Fruit fly (Drosophila melanogaster) whole organism, embryonic: ENCODE results near the gene toe.

Experiments used
- Adf1 ChIP-seq: fragments of 200-800 bp; sonication (Bioruptor generic); IDR thresholded peaks from 2 replicates; pipeline ENCODE4 v1.3.6; 2022; ENCODE audit warnings: missing biosample characterization, missing genetic modification characterization
- Aef1 ChIP-seq: fragments of 200-800 bp; sonication (Bioruptor generic); IDR thresholded peaks from 3 replicates; pipeline ENCODE4 v1.3.6; 2022; ENCODE audit warnings: missing biosample characterization, missing genetic modification characterization
- CG11456 ChIP-seq: fragments of 200-800 bp; sonication (Bioruptor generic); IDR thresholded peaks from 3 replicates; pipeline ENCODE4 v1.3.6; 2022; ENCODE audit warnings: missing biosample characterization, missing genetic modification characterization
- CG12391 ChIP-seq: fragments of 200-800 bp; sonication (Bioruptor generic); optimal IDR thresholded peaks from 3 replicates; lab custom pipeline; 2018; ENCODE audit warnings: missing biosample characterization, mild to moderate bottlenecking, missing genetic modification characterization, moderate library complexity
- CG12769 ChIP-seq: fragments of 200-800 bp; sonication (Bioruptor generic); optimal IDR thresholded peaks from 2 replicates; lab custom pipeline; 2019; ENCODE audit warnings: missing biosample characterization, mild to moderate bottlenecking, missing genetic modification characterization, moderate library complexity
- CG13287 ChIP-seq: fragments of 200-800 bp; sonication (Bioruptor generic); IDR thresholded peaks from 2 replicates; pipeline ENCODE4 v1.3.6; 2022; ENCODE audit warnings: missing biosample characterization, missing genetic modification characterization; ENCODE audit not compliant: partially characterized antibody
- CG13424 ChIP-seq: fragments of 200-800 bp; sonication (Bioruptor generic); optimal IDR thresholded peaks from 2 replicates; lab custom pipeline; 2019; ENCODE audit warnings: missing biosample characterization, mild to moderate bottlenecking, missing genetic modification characterization, moderate library complexity
- CG13894 ChIP-seq: fragments of 200-800 bp; sonication (Bioruptor generic); optimal IDR thresholded peaks from 3 replicates; lab custom pipeline; 2018; ENCODE audit warnings: missing biosample characterization, mild to moderate bottlenecking, missing genetic modification characterization, moderate library complexity
- CG14860 ChIP-seq: fragments of 200-800 bp; sonication (Bioruptor generic); IDR thresholded peaks from 3 replicates; pipeline ENCODE4 v1.3.6; 2022; ENCODE audit warnings: missing biosample characterization, missing genetic modification characterization; ENCODE audit not compliant: partially characterized antibody
- CG15073 ChIP-seq: fragments of 200-800 bp; sonication (Bioruptor generic); optimal IDR thresholded peaks from 2 replicates; lab custom pipeline; 2016; ENCODE audit warnings: missing biosample characterization, missing genetic modification characterization
- CG15269 ChIP-seq: fragments of 200-800 bp; sonication (Bioruptor generic); optimal IDR thresholded peaks from 2 replicates; lab custom pipeline; 2018; ENCODE audit warnings: missing biosample characterization, mild to moderate bottlenecking, missing genetic modification characterization, moderate library complexity
- CG1647 ChIP-seq: fragments of 200-800 bp; sonication (Bioruptor generic); optimal IDR thresholded peaks from 3 replicates; lab custom pipeline; 2016; ENCODE audit warnings: missing biosample characterization, missing genetic modification characterization
- CG17186 ChIP-seq: fragments of 200-800 bp; sonication (Bioruptor generic); optimal IDR thresholded peaks from 3 replicates; lab custom pipeline; 2017; ENCODE audit warnings: missing biosample characterization, missing genetic modification reagents, missing genetic modification characterization
- CG1792 ChIP-seq: fragments of 200-800 bp; sonication (Bioruptor generic); optimal IDR thresholded peaks from 2 replicates; lab custom pipeline; 2016; ENCODE audit warnings: missing biosample characterization, missing genetic modification characterization
- CG18599 ChIP-seq: fragments of 200-800 bp; sonication (Bioruptor generic); optimal IDR thresholded peaks from 3 replicates; lab custom pipeline; 2017; ENCODE audit warnings: missing biosample characterization, missing genetic modification characterization, mild to moderate bottlenecking, moderate library complexity, missing genetic modification reagents
- CG2199 ChIP-seq: fragments of 200-800 bp; sonication (Bioruptor generic); IDR thresholded peaks from 3 replicates; pipeline ENCODE4 v1.3.6; 2022; ENCODE audit warnings: missing biosample characterization, missing genetic modification characterization
- CG31224 ChIP-seq: fragments of 200-800 bp; sonication (Bioruptor generic); IDR thresholded peaks from 2 replicates; pipeline ENCODE4 v1.3.6; 2022; ENCODE audit warnings: missing biosample characterization, missing genetic modification characterization
- CG3995 ChIP-seq: fragments of 200-800 bp; sonication (Bioruptor generic); optimal IDR thresholded peaks from 3 replicates; lab custom pipeline; 2016; ENCODE audit warnings: missing biosample characterization, missing genetic modification characterization
- CG4707 ChIP-seq: fragments of 200-800 bp; sonication (Bioruptor generic); optimal IDR thresholded peaks from 2 replicates; lab custom pipeline; 2018; ENCODE audit warnings: missing biosample characterization, mild to moderate bottlenecking, missing genetic modification characterization, moderate library complexity
- CG4820 ChIP-seq: fragments of 200-800 bp; sonication (Bioruptor generic); optimal IDR thresholded peaks from 3 replicates; lab custom pipeline; 2016; ENCODE audit warnings: missing biosample characterization, missing genetic modification characterization
- CG6254 ChIP-seq: fragments of 200-800 bp; sonication (Bioruptor generic); optimal IDR thresholded peaks from 3 replicates; lab custom pipeline; 2017; ENCODE audit warnings: mild to moderate bottlenecking, missing biosample characterization, missing genetic modification reagents, missing genetic modification characterization
- CG6813 ChIP-seq: fragments of 200-800 bp; sonication (Bioruptor generic); optimal IDR thresholded peaks from 2 replicates; lab custom pipeline; 2017; ENCODE audit warnings: missing biosample characterization, missing genetic modification characterization, mild to moderate bottlenecking, moderate library complexity, missing genetic modification reagents
- CG7839 ChIP-seq: fragments of 200-800 bp; sonication (Bioruptor generic); optimal IDR thresholded peaks from 3 replicates; lab custom pipeline; 2018; ENCODE audit warnings: missing biosample characterization, mild to moderate bottlenecking, missing genetic modification characterization, moderate library complexity
- Chrac-16 ChIP-seq: fragments of 200-800 bp; sonication (Bioruptor generic); optimal IDR thresholded peaks from 3 replicates; lab custom pipeline; 2016; ENCODE audit warnings: missing biosample characterization, missing genetic modification characterization
- Gug ChIP-seq: fragments of 200-800 bp; sonication (Bioruptor generic); IDR thresholded peaks from 4 replicates; pipeline ENCODE4 v1.3.6; 2022; ENCODE audit warnings: missing biosample characterization, missing genetic modification characterization
- HmgZ ChIP-seq: fragments of 200-800 bp; sonication (Bioruptor generic); optimal IDR thresholded peaks from 2 replicates; lab custom pipeline; 2018; ENCODE audit warnings: missing biosample characterization, mild to moderate bottlenecking, missing genetic modification characterization
- Hr39 ChIP-seq: fragments of >200 bp; optimal IDR thresholded peaks from 2 replicates; lab custom pipeline; 2017
- Max ChIP-seq: fragments of 200-800 bp; sonication (Bioruptor generic); optimal IDR thresholded peaks from 2 replicates; lab custom pipeline; 2016; ENCODE audit warnings: missing biosample characterization, mild to moderate bottlenecking, missing genetic modification characterization
- Myb ChIP-seq: fragments of 200-800 bp; sonication (Bioruptor generic); optimal IDR thresholded peaks from 2 replicates; lab custom pipeline; 2016; ENCODE audit warnings: missing biosample characterization, missing genetic modification characterization
- NFAT ChIP-seq: fragments of 200-800 bp; sonication (Bioruptor generic); IDR thresholded peaks from 2 replicates; pipeline ENCODE4 v1.3.6; 2022; ENCODE audit warnings: missing biosample characterization, missing genetic modification characterization
- NfI ChIP-seq: fragments of 200-800 bp; sonication (Bioruptor generic); optimal IDR thresholded peaks from 3 replicates; lab custom pipeline; 2018; ENCODE audit warnings: missing biosample characterization, mild to moderate bottlenecking, missing genetic modification characterization, moderate library complexity
- Sin3A ChIP-seq: fragments of >200 bp; optimal IDR thresholded peaks from 2 replicates; lab custom pipeline; 2018
- Ssrp ChIP-seq: fragments of 200-800 bp; sonication (Bioruptor generic); optimal IDR thresholded peaks from 2 replicates; lab custom pipeline; 2018; ENCODE audit warnings: missing biosample characterization, mild to moderate bottlenecking, missing genetic modification characterization, moderate library complexity
- Trl ChIP-seq, 3 experiments: fragments of >200 bp in 2 of 3; fragments of 200-800 bp in 1 of 3; sonication (Bioruptor generic) in 1 of 3; optimal IDR thresholded peaks; 2 replicates in 1 of 3; 3 replicates in 2 of 3; lab custom pipeline; 2016 to 2017; ENCODE audit warnings: missing biosample characterization in 1 of 3, missing genetic modification characterization in 1 of 3
- aop ChIP-seq: fragments of 200-800 bp; sonication (Bioruptor generic); IDR thresholded peaks from 2 replicates; pipeline ENCODE4 v1.3.6; 2022; ENCODE audit warnings: missing biosample characterization, missing genetic modification characterization
- chm ChIP-seq: fragments of 200-800 bp; sonication (Bioruptor generic); IDR thresholded peaks from 2 replicates; pipeline ENCODE4 v1.3.6; 2022; ENCODE audit warnings: missing biosample characterization, missing genetic modification characterization
- cwo ChIP-seq: fragments of 200-800 bp; sonication (Bioruptor generic); optimal IDR thresholded peaks from 3 replicates; lab custom pipeline; 2017; ENCODE audit warnings: missing biosample characterization, missing genetic modification characterization, mild to moderate bottlenecking, moderate library complexity, missing genetic modification reagents
- dan ChIP-seq: fragments of 200-800 bp; sonication (Bioruptor generic); IDR thresholded peaks from 2 replicates; pipeline ENCODE4 v1.3.6; 2022; ENCODE audit warnings: missing biosample characterization, missing genetic modification characterization
- ems ChIP-seq: fragments of 200-800 bp; sonication (Bioruptor generic); optimal IDR thresholded peaks from 3 replicates; lab custom pipeline; 2016; ENCODE audit warnings: missing biosample characterization, missing genetic modification characterization
- gt ChIP-seq: fragments of 200-800 bp; sonication (Bioruptor generic); IDR thresholded peaks from 2 replicates; pipeline ENCODE4 v1.3.6; 2022; ENCODE audit warnings: missing biosample characterization, missing genetic modification characterization
- hkb ChIP-seq, 2 experiments: fragments of 200-800 bp in 1 of 2; fragments of >200 bp in 1 of 2; sonication (Bioruptor generic) in 1 of 2; IDR thresholded peaks in 1 of 2; optimal IDR thresholded peaks in 1 of 2; 2 replicates each; pipeline versions ENCODE4 v1.3.6 to Lab custom; 2017 to 2022; ENCODE audit warnings: missing biosample characterization in 1 of 2, missing genetic modification characterization in 1 of 2
- inv ChIP-seq: fragments of 200-800 bp; sonication (Bioruptor generic); IDR thresholded peaks from 2 replicates; pipeline ENCODE4 v1.3.6; 2022; ENCODE audit warnings: missing biosample characterization, missing genetic modification characterization; ENCODE audit not compliant: partially characterized antibody
- nau ChIP-seq: fragments of 200-800 bp; sonication (Bioruptor generic); optimal IDR thresholded peaks from 3 replicates; lab custom pipeline; 2017; ENCODE audit warnings: missing biosample characterization, mild to moderate bottlenecking, missing genetic modification characterization, missing genetic modification reagents
- sc ChIP-seq, 3 experiments: fragments of >200 bp in 2 of 3; fragments of 200-800 bp in 1 of 3; sonication (Bioruptor generic) in 1 of 3; optimal IDR thresholded peaks; 2 replicates in 2 of 3; 3 replicates in 1 of 3; lab custom pipeline; 2017; ENCODE audit warnings: mild to moderate bottlenecking in 1 of 3, missing biosample characterization in 1 of 3, missing genetic modification characterization in 1 of 3, missing genetic modification reagents in 1 of 3
- sd ChIP-seq: fragments of 200-800 bp; sonication (Bioruptor generic); optimal IDR thresholded peaks from 3 replicates; lab custom pipeline; 2018; ENCODE audit warnings: missing biosample characterization, mild to moderate bottlenecking, missing genetic modification characterization, moderate library complexity
- tna ChIP-seq: fragments of 200-800 bp; sonication (Bioruptor generic); IDR thresholded peaks from 2 replicates; pipeline ENCODE4 v1.3.6; 2022; ENCODE audit warnings: missing biosample characterization, missing genetic modification characterization; ENCODE audit not compliant: partially characterized antibody
- tx ChIP-seq: fragments of 200-800 bp; sonication (Bioruptor generic); optimal IDR thresholded peaks from 2 replicates; lab custom pipeline; 2016; ENCODE audit warnings: missing biosample characterization, missing genetic modification characterization
- zen ChIP-seq: fragments of 200-800 bp; sonication (Bioruptor generic); optimal IDR thresholded peaks from 3 replicates; lab custom pipeline; 2018; ENCODE audit warnings: missing biosample characterization, mild to moderate bottlenecking, missing genetic modification characterization, moderate library complexity
- zf30C ChIP-seq: fragments of 200-800 bp; sonication (Bioruptor generic); optimal IDR thresholded peaks from 3 replicates; lab custom pipeline; 2018; ENCODE audit warnings: missing biosample characterization, mild to moderate bottlenecking, missing genetic modification characterization

toe gene

DNA sequence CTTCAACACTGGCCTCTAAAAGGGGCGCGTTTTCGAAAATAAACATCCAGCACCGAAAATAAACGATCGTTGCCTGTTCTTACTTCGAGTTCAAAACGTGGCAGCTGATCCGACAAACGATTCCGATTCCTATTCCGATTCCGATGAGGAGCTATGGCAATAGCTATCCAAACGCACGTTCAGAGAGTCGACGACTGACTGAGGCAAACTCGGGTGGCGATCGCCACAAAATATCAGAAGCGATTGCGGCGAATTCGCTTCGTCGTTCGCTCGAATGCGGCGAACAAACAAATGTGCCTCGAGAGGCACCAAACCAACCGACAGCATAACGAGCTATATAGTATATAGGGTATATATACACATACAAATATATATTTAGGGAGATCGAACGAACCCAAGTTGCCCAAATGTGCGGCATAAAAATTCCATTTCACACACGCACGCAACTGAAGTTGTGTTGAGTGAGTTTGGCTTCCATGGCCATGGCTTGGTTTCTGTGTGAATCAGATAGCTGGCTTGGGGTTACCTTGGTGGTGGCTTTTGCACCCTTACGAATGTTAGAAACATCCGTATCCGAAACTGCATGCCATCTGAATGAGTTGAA is 41.1 kb downstream of the toe start, which contains the start of gene Ncc69 (continued):
- peak; percentile 33; the same call in 1 of the 2 replicates for TF ChIP-seq CG13287
- TF ChIP-seq Trl (optimal IDR thresholded peaks at IDR 0.05; lab: Kevin White, UChicago): peak in 1 of 2 experiments; percentile 2
- TF ChIP-seq Trl (GFP tag; optimal IDR thresholded peaks at IDR 0.05; lab: Kevin White, UChicago): no peak
- peak; percentile 69; the same call in 2 of the 3 replicates for TF ChIP-seq CG2199 (GFP tag; lab: Robert Waterston, UW)
- TF ChIP-seq aop (GFP tag; lab: Robert Waterston, UW): 0 out of 2 replicates have a peak, but pooled peaks have one; percentile 45
- no peak for TF ChIP-seq Chrac-16 (GFP tag; lab: Kevin White, UChicago)
- TF ChIP-seq Hr39 (lab: Kevin White, UChicago): no peak
- TF ChIP-seq CG15269 (tag; lab: Kevin White, UChicago): no peak
- TF ChIP-seq CG15073 (GFP tag; lab: Kevin White, UChicago): no peak
- no peak for TF ChIP-seq inv (GFP tag; lab: Robert Waterston, UW)
- no peak for TF ChIP-seq Ssrp (tag; lab: Kevin White, UChicago)
- no peak for TF ChIP-seq Adf1 (GFP tag; lab: Robert Waterston, UW)
- TF ChIP-seq CG18599 (GFP tag; lab: Kevin White, UChicago): no peak
- TF ChIP-seq CG13894 (tag; lab: Kevin White, UChicago): peak; percentile 98
- peak; percentile 53; the same call in 1 of the 2 replicates for TF ChIP-seq chm
- TF ChIP-seq CG1647 (GFP tag; lab: Kevin White, UChicago): no peak
- no peak for TF ChIP-seq Sin3A (lab: Kevin White, UChicago)
- peak; percentile 23 for TF ChIP-seq HmgZ (tag; lab: Kevin White, UChicago)
- TF ChIP-seq hkb (optimal IDR thresholded peaks at IDR 0.05; lab: Kevin White, UChicago): no peak
- TF ChIP-seq hkb (GFP tag; IDR thresholded peaks at IDR 0.05; lab: Robert Waterston, UW): peak; percentile 63; the same call in 1 of the 2 replicates
- no peak for TF ChIP-seq CG14860
- no peak for TF ChIP-seq Aef1 (GFP tag; lab: Robert Waterston, UW)
- no peak for TF ChIP-seq CG6254 (GFP tag; lab: Kevin White, UChicago)
- no peak for TF ChIP-seq CG17186
- TF ChIP-seq CG7839 (tag; lab: Kevin White, UChicago): no peak
- TF ChIP-seq CG4820 (GFP tag; lab: Kevin White, UChicago): no peak
- TF ChIP-seq ems (GFP tag; lab: Kevin White, UChicago): no peak
- no peak for TF ChIP-seq Max
- TF ChIP-seq cwo (GFP tag; lab: Kevin White, UChicago): peak; percentile 79
- TF ChIP-seq sd (tag; lab: Kevin White, UChicago): peak; percentile 92
- no peak for TF ChIP-seq sc (optimal IDR thresholded peaks at IDR 0.05; lab: Kevin White, UChicago)
- TF ChIP-seq sc (GFP tag; optimal IDR thresholded peaks at IDR 0.05; lab: Kevin White, UChicago): no peak
- no peak for TF ChIP-seq Myb (GFP tag; lab: Kevin White, UChicago)
- no peak for TF ChIP-seq dan (GFP tag; lab: Robert Waterston, UW)
- TF ChIP-seq NFAT (GFP tag; lab: Robert Waterston, UW): no peak
- no peak for TF ChIP-seq CG6813 (GFP tag; lab: Kevin White, UChicago)
- TF ChIP-seq zf30C (GFP tag; lab: Kevin White, UChicago): no peak
- peak; percentile 83 for TF ChIP-seq CG12769
- no peak for TF ChIP-seq tx
- TF ChIP-seq tna (GFP tag; lab: Robert Waterston, UW): no peak
- no peak for TF ChIP-seq NfI (GFP tag; lab: Kevin White, UChicago)
- no peak for TF ChIP-seq CG1792
- no peak for TF ChIP-seq CG4707 (GFP tag; lab: Kevin White, UChicago)
- no peak for TF ChIP-seq CG12391
- no peak for TF ChIP-seq gt (GFP tag; lab: Robert Waterston, UW)
- no peak for TF ChIP-seq Gug (GFP tag; lab: Robert Waterston, UW)
- no peak for TF ChIP-seq CG3995
- no peak for TF ChIP-seq CG31224 (GFP tag; lab: Robert Waterston, UW)
- TF ChIP-seq nau: peak; percentile 4
- TF ChIP-seq zen (tag; lab: Kevin White, UChicago): no peak
- no peak for TF ChIP-seq CG11456 (GFP tag; lab: Robert Waterston, UW)
- no peak for TF ChIP-seq CG13424 (tag; lab: Kevin White, UChicago)
